Worm (Caenorhabditis elegans) whole organism, young adult: Measurements from ENCODE around the gene pqn-83.

Experiments used
- B0019.2 ChIP-seq: fragments of 200-800 bp; sonication (Bioruptor generic); conservative IDR thresholded peaks from 2 replicates; pipeline ENCODE4 v1.3.6; 2022; ENCODE audit warnings: missing genetic modification reagents, missing genetic modification characterization, missing compliant biosample characterization
- B0035.1 ChIP-seq: sonication (generic microtip); optimal IDR thresholded peaks from 2 replicates; lab custom pipeline; 2016; ENCODE audit warnings: missing genetic modification characterization, mild to moderate bottlenecking, missing compliant biosample characterization, missing genotype, missing genetic modification reagents
- B0336.3 ChIP-seq: fragments of 200-800 bp; sonication (Bioruptor generic); IDR thresholded peaks from 2 replicates; pipeline ENCODE4 v1.3.6; 2022; ENCODE audit warnings: missing genetic modification characterization, missing compliant biosample characterization
- C06A6.2 ChIP-seq: fragments of 200-800 bp; sonication (Bioruptor generic); conservative IDR thresholded peaks from 2 replicates; pipeline ENCODE4 v1.3.6; 2022; ENCODE audit warnings: missing genetic modification characterization, missing compliant biosample characterization
- C17E4.6 ChIP-seq: fragments of 200-800 bp; sonication (Bioruptor generic); IDR thresholded peaks from 2 replicates; pipeline ENCODE4 v1.3.6; 2022; ENCODE audit warnings: missing genetic modification reagents, missing genetic modification characterization, missing compliant biosample characterization
- D2030.7 ChIP-seq: fragments of 200-800 bp; sonication (Bioruptor generic); IDR thresholded peaks from 2 replicates; pipeline ENCODE4 v1.3.6; 2022; ENCODE audit warnings: missing genetic modification reagents, missing genetic modification characterization, missing compliant biosample characterization
- F37B4.10 ChIP-seq: fragments of 200-800 bp; sonication (Bioruptor generic); IDR thresholded peaks from 2 replicates; pipeline ENCODE4 v1.3.6; 2022; ENCODE audit warnings: missing genetic modification characterization, missing compliant biosample characterization
- F57C9.4 ChIP-seq: sonication (generic microtip); optimal IDR thresholded peaks from 2 replicates; lab custom pipeline; 2017; ENCODE audit warnings: mild to moderate bottlenecking, missing genetic modification characterization, missing compliant biosample characterization
- K11D2.4 ChIP-seq: fragments of 200-800 bp; sonication (Bioruptor generic); IDR thresholded peaks from 2 replicates; pipeline ENCODE4 v1.3.6; 2022; ENCODE audit warnings: missing genetic modification reagents, missing genetic modification characterization, missing compliant biosample characterization
- K12H6.12 ChIP-seq: fragments of 200-800 bp; sonication (Bioruptor generic); optimal IDR thresholded peaks from 2 replicates; lab custom pipeline; 2018; ENCODE audit warnings: mild to moderate bottlenecking, missing genetic modification characterization, missing compliant biosample characterization
- Y56A3A.18 ChIP-seq: fragments of 200-800 bp; sonication (Bioruptor generic); IDR thresholded peaks from 2 replicates; pipeline ENCODE4 v1.3.6; 2022; ENCODE audit warnings: missing genetic modification reagents, missing genetic modification characterization, missing compliant biosample characterization
- Y95B8A.8 ChIP-seq: fragments of 200-800 bp; sonication (Bioruptor generic); IDR thresholded peaks from 2 replicates; pipeline ENCODE4 v1.3.6; 2022; ENCODE audit warnings: missing genetic modification reagents, missing genetic modification characterization, missing compliant biosample characterization
- ZK185.1 ChIP-seq: sonication (generic microtip); optimal IDR thresholded peaks from 2 replicates; lab custom pipeline; 2016; ENCODE audit warnings: mild to moderate bottlenecking, missing genetic modification characterization, missing compliant biosample characterization; ENCODE audit not compliant: poor library complexity, severe bottlenecking
- akir-1 ChIP-seq: fragments of 200-800 bp; sonication (Bioruptor generic); optimal IDR thresholded peaks from 2 replicates; lab custom pipeline; 2018; ENCODE audit warnings: mild to moderate bottlenecking, missing genetic modification characterization, moderate library complexity, missing compliant biosample characterization
- ama-1 ChIP-seq, 3 experiments: fragments of 150-350 bp in 1 of 3; sonication (generic microtip) in 2 of 3; optimal IDR thresholded peaks; 2 replicates each; lab custom pipeline; 2014 to 2018; ENCODE audit warnings: missing biosample characterization in 2 of 3, missing genetic modification characterization in 2 of 3, missing genetic modification reagents in 2 of 3
- atf-7 ChIP-seq: sonication (generic microtip); optimal IDR thresholded peaks from 2 replicates; lab custom pipeline; 2017; ENCODE audit warnings: mild to moderate bottlenecking, missing genetic modification characterization, missing compliant biosample characterization
- attf-5 ChIP-seq: fragments of 200-800 bp; sonication (Bioruptor generic); optimal IDR thresholded peaks from 2 replicates; lab custom pipeline; 2018; ENCODE audit warnings: mild to moderate bottlenecking, missing genetic modification characterization, missing compliant biosample characterization
- ccch-3 ChIP-seq: fragments of 200-800 bp; sonication (Bioruptor generic); optimal IDR thresholded peaks from 2 replicates; lab custom pipeline; 2018; ENCODE audit warnings: mild to moderate bottlenecking, missing genetic modification characterization, missing compliant biosample characterization
- cebp-1 ChIP-seq, 2 experiments: fragments of 200-800 bp in 1 of 2; sonication (Bioruptor generic) in 1 of 2; sonication (generic microtip) in 1 of 2; IDR thresholded peaks in 1 of 2; optimal IDR thresholded peaks in 1 of 2; 2 replicates each; pipeline versions ENCODE4 v1.3.6 to Lab custom; 2017 to 2022; ENCODE audit warnings: missing compliant biosample characterization in 2 of 2, missing genetic modification characterization in 2 of 2, mild to moderate bottlenecking in 1 of 2, missing genetic modification reagents in 1 of 2, moderate library complexity in 1 of 2
- die-1 ChIP-seq: sonication (generic microtip); optimal IDR thresholded peaks from 2 replicates; lab custom pipeline; 2016; ENCODE audit warnings: missing genotype, mild to moderate bottlenecking, missing genetic modification characterization, missing compliant biosample characterization
- dox-1 ChIP-seq: fragments of 200-800 bp; sonication (Bioruptor generic); IDR thresholded peaks from 2 replicates; pipeline ENCODE4 v1.3.6; 2022; ENCODE audit warnings: missing genetic modification reagents, missing genetic modification characterization, missing compliant biosample characterization
- egl-18 ChIP-seq: fragments of 200-800 bp; sonication (Bioruptor generic); IDR thresholded peaks from 2 replicates; pipeline ENCODE4 v1.3.6; 2022; ENCODE audit warnings: missing genetic modification reagents, missing genetic modification characterization, missing compliant biosample characterization
- egl-44 ChIP-seq: fragments of 200-800 bp; sonication (Bioruptor generic); IDR thresholded peaks from 2 replicates; pipeline ENCODE4 v1.3.6; 2022; ENCODE audit warnings: missing genetic modification reagents, missing genetic modification characterization, missing compliant biosample characterization
- ekl-4 ChIP-seq: fragments of 200-800 bp; sonication (Bioruptor generic); IDR thresholded peaks from 2 replicates; pipeline ENCODE4 v1.3.6; 2022; ENCODE audit warnings: missing genetic modification reagents, missing genetic modification characterization, missing compliant biosample characterization
- hmg-1.2 ChIP-seq: fragments of 200-800 bp; sonication (Bioruptor generic); IDR thresholded peaks from 2 replicates; pipeline ENCODE4 v1.3.6; 2022; ENCODE audit warnings: missing genetic modification reagents, missing genetic modification characterization, missing compliant biosample characterization
- hsf-1 ChIP-seq: fragments of 200-800 bp; sonication (Bioruptor generic); IDR thresholded peaks from 2 replicates; pipeline ENCODE4 v1.3.6; 2022; ENCODE audit warnings: missing genetic modification reagents, missing genetic modification characterization, missing compliant biosample characterization
- let-526 ChIP-seq: fragments of 200-800 bp; sonication (Bioruptor generic); IDR thresholded peaks from 2 replicates; pipeline ENCODE4 v1.3.6; 2022; ENCODE audit warnings: missing genetic modification reagents, missing genetic modification characterization, missing compliant biosample characterization
- lin-40 ChIP-seq: sonication (generic microtip); optimal IDR thresholded peaks from 2 replicates; lab custom pipeline; 2016; ENCODE audit warnings: missing genetic modification characterization, mild to moderate bottlenecking, missing compliant biosample characterization, missing genotype, missing genetic modification reagents
- lin-54 ChIP-seq: fragments of 200-800 bp; sonication (Bioruptor generic); optimal IDR thresholded peaks from 2 replicates; lab custom pipeline; 2018; ENCODE audit warnings: mild to moderate bottlenecking, missing genetic modification characterization, missing compliant biosample characterization
- lir-1 ChIP-seq: fragments of 200-800 bp; sonication (Bioruptor generic); conservative IDR thresholded peaks from 2 replicates; pipeline ENCODE4 v1.3.6; 2022; ENCODE audit warnings: missing genetic modification reagents, missing genetic modification characterization, missing compliant biosample characterization
- madf-3 ChIP-seq: fragments of 200-800 bp; sonication (Bioruptor generic); IDR thresholded peaks from 2 replicates; pipeline ENCODE4 v1.3.6; 2022; ENCODE audit warnings: missing genetic modification reagents, missing genetic modification characterization, missing compliant biosample characterization
- madf-8 ChIP-seq: fragments of 200-800 bp; sonication (Bioruptor generic); conservative IDR thresholded peaks from 2 replicates; pipeline ENCODE4 v1.3.6; 2022; ENCODE audit warnings: missing genetic modification reagents, missing genetic modification characterization, missing compliant biosample characterization
- mcd-1 ChIP-seq: fragments of 200-800 bp; sonication (Bioruptor generic); IDR thresholded peaks from 2 replicates; pipeline ENCODE4 v1.3.6; 2022; ENCODE audit warnings: missing genetic modification reagents, missing genetic modification characterization, missing compliant biosample characterization
- nhr-80 ChIP-seq: sonication (generic microtip); optimal IDR thresholded peaks from 2 replicates; lab custom pipeline; 2016; ENCODE audit warnings: missing genetic modification characterization, missing compliant biosample characterization
- pha-4 ChIP-seq: fragments of 150-350 bp; sonication (generic microtip); optimal IDR thresholded peaks from 2 replicates; lab custom pipeline; 2014; ENCODE audit warnings: missing biosample characterization, missing genetic modification reagents, missing genetic modification characterization
- rcor-1 ChIP-seq: fragments of 200-800 bp; sonication (Bioruptor generic); IDR thresholded peaks from 2 replicates; pipeline ENCODE4 v1.3.6; 2022; ENCODE audit warnings: missing genetic modification reagents, missing genetic modification characterization, missing compliant biosample characterization
- rpc-1 ChIP-seq, 2 experiments: fragments of 150-350 bp in 1 of 2; sonication (generic microtip) in 1 of 2; optimal IDR thresholded peaks; 2 replicates each; lab custom pipeline; 2014 to 2018; ENCODE audit warnings: missing biosample characterization in 1 of 2, missing genetic modification characterization in 1 of 2, missing genetic modification reagents in 1 of 2, missing genotype in 1 of 2
- somi-1 ChIP-seq: fragments of 200-800 bp; sonication (Bioruptor generic); optimal IDR thresholded peaks from 2 replicates; lab custom pipeline; 2018; ENCODE audit warnings: mild to moderate bottlenecking, missing genetic modification characterization, missing compliant biosample characterization
- tlf-1 ChIP-seq: fragments of 200-800 bp; sonication (Bioruptor generic); optimal IDR thresholded peaks from 2 replicates; lab custom pipeline; 2018; ENCODE audit warnings: mild to moderate bottlenecking, missing genetic modification characterization, missing compliant biosample characterization
- ztf-22 ChIP-seq: fragments of 200-800 bp; sonication (Bioruptor generic); optimal IDR thresholded peaks from 2 replicates; lab custom pipeline; 2018; ENCODE audit warnings: mild to moderate bottlenecking, missing genetic modification characterization, moderate library complexity, missing compliant biosample characterization

Gene pqn-83

DNA sequence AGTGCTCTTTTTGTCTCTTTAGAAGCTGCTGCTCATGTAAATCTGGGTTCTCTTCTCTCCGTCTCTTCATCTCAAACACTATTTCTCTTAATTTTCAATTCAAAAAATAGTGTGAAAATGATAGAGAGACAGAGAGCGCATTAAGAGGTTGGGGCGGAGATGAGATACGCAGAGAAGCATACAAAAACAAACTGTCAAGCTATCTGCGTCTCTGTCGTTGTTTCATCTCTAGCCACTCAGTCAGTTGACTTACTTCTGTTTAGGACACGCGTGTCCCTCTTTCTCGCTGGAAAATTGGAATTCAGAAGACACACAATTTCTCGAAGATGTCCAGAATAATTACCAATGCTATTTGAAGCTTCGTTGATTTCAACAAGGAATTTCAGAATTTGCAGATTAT is 38.1 kb downstream of the pqn-83 start (continued):
- peak; percentile 79 for TF ChIP-seq attf-5 (GFP tag; lab: Kevin White, UChicago)
- peak; percentile 92 for TF ChIP-seq ama-1 (optimal IDR thresholded peaks at IDR 0.05; lab: Kevin White, UChicago)
- TF ChIP-seq ama-1 (GFP tag; optimal IDR thresholded peaks at IDR 0.05; lab: Kevin White, UChicago): no peak
- TF ChIP-seq madf-3 (GFP tag; lab: Robert Waterston, UW): peak; percentile 77; the same call in 1 of the 2 replicates
- TF ChIP-seq let-526: peak; percentile 47
- TF ChIP-seq akir-1 (GFP tag; lab: Kevin White, UChicago): no peak
- TF ChIP-seq K11D2.4 (GFP tag; lab: Robert Waterston, UW): peak; percentile 72
- no peak for TF ChIP-seq C17E4.6 (GFP tag; lab: Robert Waterston, UW)
- TF ChIP-seq ztf-22: no peak
- peak; percentile 65 for TF ChIP-seq tlf-1
- peak; percentile 53 for TF ChIP-seq mcd-1 (GFP tag; lab: Robert Waterston, UW)
- TF ChIP-seq hsf-1 (GFP tag; lab: Robert Waterston, UW): 0 out of 2 replicates have a peak, but pooled peaks have one; percentile 44
- peak; percentile 46; the same call in 1 of the 2 replicates for TF ChIP-seq rcor-1 (GFP tag; lab: Robert Waterston, UW)
- 0 out of 2 replicates have a peak, but pooled peaks have one; percentile 55 for TF ChIP-seq egl-18 (GFP tag; lab: Robert Waterston, UW)
- TF ChIP-seq atf-7 (tag; lab: Kevin White, UChicago): peak; percentile 62
- TF ChIP-seq rpc-1 (optimal IDR thresholded peaks at IDR 0.05; lab: Kevin White, UChicago): peak; percentile 1
- no peak for TF ChIP-seq rpc-1 (tag; optimal IDR thresholded peaks at IDR 0.05; lab: Kevin White, UChicago)
- TF ChIP-seq D2030.7 (GFP tag; lab: Robert Waterston, UW): no peak
- TF ChIP-seq madf-8 (GFP tag; lab: Robert Waterston, UW): no peak
- TF ChIP-seq F57C9.4 (tag; lab: Kevin White, UChicago): no peak
- peak; percentile 85 for TF ChIP-seq C06A6.2
- peak; percentile 41; the same call in 1 of the 2 replicates for TF ChIP-seq Y95B8A.8 (GFP tag; lab: Robert Waterston, UW)
- TF ChIP-seq ZK185.1 (tag; lab: Kevin White, UChicago): peak; percentile 9
- TF ChIP-seq Y56A3A.18: no peak
- peak; percentile 90 for TF ChIP-seq lin-40 (tag; lab: Kevin White, UChicago)
- peak; percentile 65 for TF ChIP-seq K12H6.12 (tag; lab: Kevin White, UChicago)
- no peak for TF ChIP-seq cebp-1 (GFP tag; IDR thresholded peaks at IDR 0.05; lab: Robert Waterston, UW)
- TF ChIP-seq cebp-1 (tag; optimal IDR thresholded peaks at IDR 0.05; lab: Kevin White, UChicago): peak; percentile 78
- peak; percentile 45 for TF ChIP-seq lin-54
- no peak for TF ChIP-seq B0035.1
- TF ChIP-seq lir-1: peak; percentile 72
- peak; percentile 36; the same call in 1 of the 2 replicates for TF ChIP-seq egl-44
- TF ChIP-seq die-1 (tag; lab: Kevin White, UChicago): no peak
- peak; percentile 67 for TF ChIP-seq B0336.3 (GFP tag; lab: Robert Waterston, UW)
- peak; percentile 52 for TF ChIP-seq somi-1 (GFP tag; lab: Kevin White, UChicago)
- peak; percentile 72 for TF ChIP-seq pha-4 (tag; lab: Kevin White, UChicago)
- peak; percentile 68 for TF ChIP-seq ekl-4 (GFP tag; lab: Robert Waterston, UW)
- no peak for TF ChIP-seq ccch-3 (GFP tag; lab: Kevin White, UChicago)
- TF ChIP-seq B0019.2 (GFP tag; lab: Robert Waterston, UW): no peak

ce11 chrIII:13059335-13059734 is 39.9 kb downstream of the pqn-83 start:
- TF ChIP-seq dox-1 (GFP tag; lab: Robert Waterston, UW) (peak; percentile 57), nhr-80 (tag; lab: Kevin White, UChicago) (peak; percentile 79), F37B4.10 (GFP tag; lab: Robert Waterston, UW) (no peak), cebp-1 (GFP tag; IDR thresholded peaks at IDR 0.05; lab: Robert Waterston, UW) (no peak), cebp-1 (tag; optimal IDR thresholded peaks at IDR 0.05; lab: Kevin White, UChicago) (peak; percentile 41), hmg-1.2 (GFP tag; lab: Robert Waterston, UW) (0 out of 2 replicates have a peak, but pooled peaks have one; percentile 10), let-526 (no peak)
